Worm (Caenorhabditis elegans): Measurements from ENCODE around the gene F46C5.2.

The F46C5.2 gene

ce11 chrII:8820126-8820972 is 8.7 kb downstream of the F46C5.2 start:
- TF ChIP-seq nhr-21 (tag; optimal IDR thresholded peaks at IDR 0.05) (peak; percentile 89), ama-1 (optimal IDR thresholded peaks at IDR 0.05) (peak; percentile 93), C34F6.9 (tag; optimal IDR thresholded peaks at IDR 0.05) (no peak), egl-27 (tag; optimal IDR thresholded peaks at IDR 0.05) (no peak), unc-55 (GFP tag; optimal IDR thresholded peaks at IDR 0.05) (no peak), dmd-4 (tag; optimal IDR thresholded peaks at IDR 0.05) (no peak), sma-9 (GFP tag; optimal IDR thresholded peaks at IDR 0.05) (peak; percentile 78), sma-9 (tag; optimal IDR thresholded peaks at IDR 0.05) (no peak), nhr-10 (tag; optimal IDR thresholded peaks at IDR 0.05) (no peak), aly-2 (tag; optimal IDR thresholded peaks at IDR 0.05) (no peak), alr-1 (tag; optimal IDR thresholded peaks at IDR 0.05) (no peak), R02D3.7 (tag; optimal IDR thresholded peaks at IDR 0.05) (no peak), lin-11 (tag; optimal IDR thresholded peaks at IDR 0.05) (no peak), sma-3 (GFP tag; optimal IDR thresholded peaks at IDR 0.05) (peak; percentile 14), ztf-4 (tag; optimal IDR thresholded peaks at IDR 0.05) (peak; percentile 39), blmp-1 (tag; optimal IDR thresholded peaks at IDR 0.05; ENCODE audit: insufficient read depth) (peak; percentile 10), nhr-237 (tag; optimal IDR thresholded peaks at IDR 0.05) (no peak), mab-5 (tag; optimal IDR thresholded peaks at IDR 0.05) (no peak), skn-1 (tag; optimal IDR thresholded peaks at IDR 0.05) (no peak), zag-1 (tag; optimal IDR thresholded peaks at IDR 0.05) (no peak), crh-2 (tag; optimal IDR thresholded peaks at IDR 0.05) (no peak), fos-1 (tag; optimal IDR thresholded peaks at IDR 0.05) (peak; percentile 37), Y55F3AM.14 (GFP tag; optimal IDR thresholded peaks at IDR 0.05) (no peak), mdl-1 (tag; optimal IDR thresholded peaks at IDR 0.05) (no peak), unc-62 (GFP tag; optimal IDR thresholded peaks at IDR 0.05) (no peak), lin-39 (tag; optimal IDR thresholded peaks at IDR 0.05) (no peak), nhr-23 (tag; optimal IDR thresholded peaks at IDR 0.05) (no peak), lsy-2 (tag; optimal IDR thresholded peaks at IDR 0.05) (no peak), nhr-25 (tag; optimal IDR thresholded peaks at IDR 0.05) (peak; percentile 49), ceh-16 (tag; optimal IDR thresholded peaks at IDR 0.05) (no peak), nhr-12 (tag; optimal IDR thresholded peaks at IDR 0.05) (no peak), ztf-11 (tag; optimal IDR thresholded peaks at IDR 0.05) (no peak), nhr-129 (tag; optimal IDR thresholded peaks at IDR 0.05) (peak; percentile 1), ztf-1 (GFP tag; conservative IDR thresholded peaks at IDR 0.05) (no peak), unc-39 (tag; optimal IDR thresholded peaks at IDR 0.05) (no peak), lin-13 (GFP tag; optimal IDR thresholded peaks at IDR 0.05) (no peak)

- peak; percentile 40 for TF ChIP-seq sma-9 (GFP tag; optimal IDR thresholded peaks at IDR 0.05)
- TF ChIP-seq sma-9 (tag; optimal IDR thresholded peaks at IDR 0.05), result no peak
- TF ChIP-seq R02D3.7 (tag; optimal IDR thresholded peaks at IDR 0.05), result no peak
- TF ChIP-seq lin-13 (GFP tag; optimal IDR thresholded peaks at IDR 0.05), result peak; percentile 14
- TF ChIP-seq nhr-21 (tag; optimal IDR thresholded peaks at IDR 0.05), result peak; percentile 67
- peak; percentile 84 for TF ChIP-seq nhr-25 (tag; optimal IDR thresholded peaks at IDR 0.05)
- no peak for TF ChIP-seq nhr-23 (tag; optimal IDR thresholded peaks at IDR 0.05)
- TF ChIP-seq C34F6.9 (tag; optimal IDR thresholded peaks at IDR 0.05), result no peak
- TF ChIP-seq lsy-2 (tag; optimal IDR thresholded peaks at IDR 0.05), result peak in 1 of 2 experiments; percentile 38
- TF ChIP-seq nhr-12 (tag; optimal IDR thresholded peaks at IDR 0.05), result no peak
- peak; percentile 8 for TF ChIP-seq sma-3 (GFP tag; optimal IDR thresholded peaks at IDR 0.05)
These were observed 9.9 kb downstream of the F46C5.2 start, which contains the start of gene F46C5.10 for ce11 chrII:8818978-8819896. F46C5.10 (minus strand) TSS chrII:8819028.

- TF ChIP-seq mdl-1 (tag; optimal IDR thresholded peaks at IDR 0.05) (peak; percentile 34 to 47), blmp-1 (tag; optimal IDR thresholded peaks at IDR 0.05; ENCODE audit: insufficient read depth) (peak; percentile 71), lsy-2 (tag; optimal IDR thresholded peaks at IDR 0.05) (peak in 1 of 2 experiments; percentile 29), egl-27 (tag; optimal IDR thresholded peaks at IDR 0.05) (peak; percentile 61), F13H6.1 (tag; optimal IDR thresholded peaks at IDR 0.05) (peak; percentile 2), nhr-21 (tag; optimal IDR thresholded peaks at IDR 0.05) (peak; percentile 92), ama-1 (optimal IDR thresholded peaks at IDR 0.05) (peak; percentile 71), gmeb-1 (tag; optimal IDR thresholded peaks at IDR 0.05) (peak; percentile 14), nhr-11 (tag; optimal IDR thresholded peaks at IDR 0.05) (no peak), sma-9 (GFP tag; optimal IDR thresholded peaks at IDR 0.05) (peak; percentile 93), sma-9 (tag; optimal IDR thresholded peaks at IDR 0.05) (no peak), nhr-237 (tag; optimal IDR thresholded peaks at IDR 0.05) (no peak), sma-3 (GFP tag; optimal IDR thresholded peaks at IDR 0.05) (peak; percentile 81), nhr-25 (tag; optimal IDR thresholded peaks at IDR 0.05) (peak; percentile 88), crh-2 (tag; optimal IDR thresholded peaks at IDR 0.05) (peak; percentile 22), sem-4 (tag; optimal IDR thresholded peaks at IDR 0.05) (no peak), mab-5 (tag; optimal IDR thresholded peaks at IDR 0.05) (no peak)
These were observed 10.8 kb downstream of the F46C5.2 start for ce11 chrII:8818257-8818656.

Measured in whole organism, L2 larva.